Worm (Caenorhabditis elegans) whole organism, L3 larva: ENCODE data around the gene daf-12.

Experiments used
- ama-1 ChIP-seq: fragments of 150-350 bp; optimal IDR thresholded peaks from 2 replicates; lab custom pipeline; 2018
- ceh-16 ChIP-seq: sonication (generic microtip); optimal IDR thresholded peaks from 2 replicates; lab custom pipeline; 2017; ENCODE audit warnings: missing biosample characterization, missing genetic modification characterization
- ceh-28 ChIP-seq: fragments of 150-350 bp; optimal IDR thresholded peaks from 2 replicates; lab custom pipeline; 2014; ENCODE audit warnings: missing biosample characterization, missing genetic modification reagents, missing genetic modification characterization
- elt-1 ChIP-seq: fragments of 150-350 bp; optimal IDR thresholded peaks from 2 replicates; lab custom pipeline; 2014; ENCODE audit warnings: missing biosample characterization, missing genetic modification characterization
- nhr-76 ChIP-seq: fragments of 150-350 bp; sonication (generic microtip); optimal IDR thresholded peaks from 5 replicates; lab custom pipeline; 2014; ENCODE audit warnings: missing biosample characterization, missing genetic modification characterization
- nhr-77 ChIP-seq: fragments of 150-350 bp; optimal IDR thresholded peaks from 2 replicates; lab custom pipeline; 2014; ENCODE audit warnings: missing biosample characterization, missing genetic modification characterization
- unc-62 ChIP-seq: fragments of 150-350 bp; sonication (generic microtip); optimal IDR thresholded peaks from 4 replicates; lab custom pipeline; 2014; ENCODE audit warnings: missing biosample characterization, missing genetic modification reagents, missing genetic modification characterization

ce11 chrX:10599719-10600155, 36.0 kb upstream of the daf-12 start:
- TF ChIP-seq ama-1 (lab: Kevin White, UChicago) = no peak
- no peak for TF ChIP-seq nhr-76
- TF ChIP-seq unc-62 (GFP tag; lab: Kevin White, UChicago) = no peak
- TF ChIP-seq elt-1 (tag; lab: Kevin White, UChicago) = no peak
- TF ChIP-seq ceh-16 (tag; lab: Kevin White, UChicago) = no peak
- no peak for TF ChIP-seq nhr-77 (tag; lab: Kevin White, UChicago)
- no peak for TF ChIP-seq ceh-28 (tag; lab: Kevin White, UChicago)
